Worm (Caenorhabditis elegans) whole organism, L3 larva: Measurements from ENCODE around the gene nspe-1.

Experiments
- R02D3.7 ChIP-seq: fragments of 150-350 bp; optimal IDR thresholded peaks from 2 replicates; lab custom pipeline; 2014; ENCODE audit warnings: missing biosample characterization, missing genetic modification characterization
- ZK546.5 ChIP-seq: sonication (generic microtip); optimal IDR thresholded peaks from 2 replicates; lab custom pipeline; 2017; ENCODE audit warnings: missing biosample characterization, missing genetic modification characterization
- aly-2 ChIP-seq: fragments of 150-350 bp; optimal IDR thresholded peaks from 2 replicates; lab custom pipeline; 2014; ENCODE audit warnings: missing biosample characterization, missing genetic modification characterization
- ama-1 ChIP-seq: fragments of 150-350 bp; optimal IDR thresholded peaks from 2 replicates; lab custom pipeline; 2018
- ceh-16 ChIP-seq: sonication (generic microtip); optimal IDR thresholded peaks from 2 replicates; lab custom pipeline; 2017; ENCODE audit warnings: missing biosample characterization, missing genetic modification characterization
- ceh-28 ChIP-seq: fragments of 150-350 bp; optimal IDR thresholded peaks from 2 replicates; lab custom pipeline; 2014; ENCODE audit warnings: missing biosample characterization, missing genetic modification reagents, missing genetic modification characterization
- ceh-82 ChIP-seq: fragments of 150-350 bp; optimal IDR thresholded peaks from 2 replicates; lab custom pipeline; 2014; ENCODE audit warnings: missing biosample characterization, missing genetic modification characterization
- ceh-9 ChIP-seq: sonication (generic microtip); optimal IDR thresholded peaks from 2 replicates; lab custom pipeline; 2018; ENCODE audit warnings: missing biosample characterization, missing genetic modification characterization
- daf-12 ChIP-seq: fragments of 150-350 bp; optimal IDR thresholded peaks from 2 replicates; lab custom pipeline; 2014; ENCODE audit warnings: missing biosample characterization, missing genetic modification reagents, missing genetic modification characterization
- egl-27 ChIP-seq: sonication (generic microtip); optimal IDR thresholded peaks from 4 replicates; lab custom pipeline; 2017; ENCODE audit warnings: missing biosample characterization, missing genetic modification reagents, missing genetic modification characterization
- egl-5 ChIP-seq: fragments of 150-350 bp; optimal IDR thresholded peaks from 2 replicates; lab custom pipeline; 2017; ENCODE audit warnings: missing biosample characterization, missing genetic modification reagents, missing genetic modification characterization, inconsistent platforms
- elt-1 ChIP-seq: fragments of 150-350 bp; optimal IDR thresholded peaks from 2 replicates; lab custom pipeline; 2014; ENCODE audit warnings: missing biosample characterization, missing genetic modification characterization
- elt-2 ChIP-seq: sonication (generic microtip); optimal IDR thresholded peaks from 2 replicates; lab custom pipeline; 2016; ENCODE audit warnings: missing genetic modification reagents, mild to moderate bottlenecking, missing genetic modification characterization, missing compliant biosample characterization
- eor-1 ChIP-seq, 2 experiments: fragments of 150-350 bp; optimal IDR thresholded peaks; 2 replicates each; lab custom pipeline; 2014 to 2018; ENCODE audit warnings: missing biosample characterization in 2 of 2, missing genetic modification characterization in 2 of 2
- fkh-2 ChIP-seq: fragments of 150-350 bp; optimal IDR thresholded peaks from 2 replicates; lab custom pipeline; 2014; ENCODE audit warnings: missing biosample characterization, missing genetic modification reagents, missing genetic modification characterization
- fos-1 ChIP-seq: fragments of 150-350 bp; optimal IDR thresholded peaks from 2 replicates; lab custom pipeline; 2014; ENCODE audit warnings: missing biosample characterization, missing genetic modification characterization
- jun-1 ChIP-seq: fragments of 150-350 bp; optimal IDR thresholded peaks from 2 replicates; lab custom pipeline; 2014; ENCODE audit warnings: missing biosample characterization, missing genetic modification reagents, missing genetic modification characterization
- lin-15B ChIP-seq: fragments of 150-350 bp; optimal IDR thresholded peaks from 2 replicates; lab custom pipeline; 2014; ENCODE audit warnings: missing biosample characterization, missing genetic modification characterization
- lin-39 ChIP-seq: fragments of 150-350 bp; optimal IDR thresholded peaks from 2 replicates; lab custom pipeline; 2018; ENCODE audit warnings: missing biosample characterization, missing genetic modification reagents, missing genetic modification characterization
- lsy-12 ChIP-seq: sonication (generic microtip); optimal IDR thresholded peaks from 2 replicates; lab custom pipeline; 2016; ENCODE audit warnings: mild to moderate bottlenecking, missing genetic modification characterization, missing compliant biosample characterization
- mdl-1 ChIP-seq: fragments of 150-350 bp; optimal IDR thresholded peaks from 2 replicates; lab custom pipeline; 2014; ENCODE audit warnings: missing biosample characterization, missing genetic modification characterization
- mml-1 ChIP-seq: fragments of 150-350 bp; sonication (generic microtip); optimal IDR thresholded peaks from 3 replicates; lab custom pipeline; 2014; ENCODE audit warnings: missing biosample characterization, missing genetic modification characterization
- nfya-1 ChIP-seq: sonication (generic microtip); optimal IDR thresholded peaks from 2 replicates; lab custom pipeline; 2017; ENCODE audit warnings: missing genetic modification characterization, mild to moderate bottlenecking, missing compliant biosample characterization, antibody characterized with exemption, moderate library complexity; ENCODE audit not compliant: insufficient read depth
- nhr-12 ChIP-seq: fragments of 150-350 bp; optimal IDR thresholded peaks from 2 replicates; lab custom pipeline; 2014; ENCODE audit warnings: missing biosample characterization, missing genetic modification characterization
- nhr-237 ChIP-seq: fragments of 150-350 bp; optimal IDR thresholded peaks from 2 replicates; lab custom pipeline; 2014; ENCODE audit warnings: missing biosample characterization, missing genetic modification characterization
- nhr-28 ChIP-seq: fragments of 150-350 bp; optimal IDR thresholded peaks from 2 replicates; lab custom pipeline; 2014; ENCODE audit warnings: missing biosample characterization, missing genetic modification characterization
- nhr-43 ChIP-seq: sonication (generic microtip); optimal IDR thresholded peaks from 2 replicates; lab custom pipeline; 2016; ENCODE audit warnings: mild to moderate bottlenecking, missing genetic modification characterization, missing compliant biosample characterization; ENCODE audit not compliant: poor library complexity, severe bottlenecking
- nhr-76 ChIP-seq: fragments of 150-350 bp; sonication (generic microtip); optimal IDR thresholded peaks from 5 replicates; lab custom pipeline; 2014; ENCODE audit warnings: missing biosample characterization, missing genetic modification characterization
- nhr-77 ChIP-seq: fragments of 150-350 bp; optimal IDR thresholded peaks from 2 replicates; lab custom pipeline; 2014; ENCODE audit warnings: missing biosample characterization, missing genetic modification characterization
- pqm-1 ChIP-seq: fragments of 150-350 bp; optimal IDR thresholded peaks from 2 replicates; lab custom pipeline; 2017; ENCODE audit warnings: missing biosample characterization, missing genetic modification characterization, inconsistent platforms
- skn-1 ChIP-seq: fragments of 150-350 bp; optimal IDR thresholded peaks from 2 replicates; lab custom pipeline; 2014; ENCODE audit warnings: missing biosample characterization, missing genetic modification characterization
- snpc-4 ChIP-seq: fragments of 150-350 bp; optimal IDR thresholded peaks from 2 replicates; lab custom pipeline; 2014; ENCODE audit warnings: missing biosample characterization, missing genetic modification characterization
- tbx-2 ChIP-seq: sonication (generic microtip); optimal IDR thresholded peaks from 2 replicates; lab custom pipeline; 2016; ENCODE audit warnings: mild to moderate bottlenecking, missing genetic modification characterization, missing compliant biosample characterization
- unc-39 ChIP-seq: sonication (generic microtip); optimal IDR thresholded peaks from 4 replicates; lab custom pipeline; 2017; ENCODE audit warnings: missing biosample characterization, missing genetic modification characterization
- unc-62 ChIP-seq: fragments of 150-350 bp; sonication (generic microtip); optimal IDR thresholded peaks from 4 replicates; lab custom pipeline; 2014; ENCODE audit warnings: missing biosample characterization, missing genetic modification reagents, missing genetic modification characterization
- ztf-11 ChIP-seq: fragments of 150-350 bp; optimal IDR thresholded peaks from 2 replicates; lab custom pipeline; 2014; ENCODE audit warnings: missing biosample characterization, missing genetic modification characterization
- ztf-4 ChIP-seq: fragments of 150-350 bp; optimal IDR thresholded peaks from 2 replicates; lab custom pipeline; 2014; ENCODE audit warnings: missing biosample characterization, missing genetic modification characterization

The nspe-1 gene

ce11 chrII:12659676-12660371 lies 39.2 kb upstream of the nspe-1 start (continued):
- no peak for TF ChIP-seq ceh-16
- no peak for TF ChIP-seq ztf-11

ce11 chrII:12658409-12658808 lies 37.7 kb upstream of the nspe-1 start:
- TF ChIP-seq snpc-4 (tag; lab: Kevin White, UChicago) = peak; percentile 20
- no peak for TF ChIP-seq daf-12 (tag; lab: Kevin White, UChicago)
- no peak for TF ChIP-seq nhr-76 (tag; lab: Kevin White, UChicago)
- TF ChIP-seq ztf-11 = no peak
- TF ChIP-seq egl-5 (tag; lab: Kevin White, UChicago) = peak; percentile 79
- TF ChIP-seq fkh-2 (tag; lab: Kevin White, UChicago) = no peak
- no peak for TF ChIP-seq lsy-12 (tag; lab: Kevin White, UChicago)
- TF ChIP-seq nhr-28 (tag; lab: Kevin White, UChicago) = no peak
- no peak for TF ChIP-seq tbx-2 (tag; lab: Kevin White, UChicago)
- TF ChIP-seq egl-27 (tag; lab: Kevin White, UChicago) = no peak

ce11 chrII:12657620-12658019 lies 37.0 kb upstream of the nspe-1 start:
- no peak for TF ChIP-seq egl-5 (tag; lab: Kevin White, UChicago)
- no peak for TF ChIP-seq elt-1 (tag; lab: Kevin White, UChicago)
- TF ChIP-seq ceh-82 (tag; lab: Kevin White, UChicago) = no peak
- TF ChIP-seq elt-2 = no peak
- no peak for TF ChIP-seq ztf-4 (tag; lab: Kevin White, UChicago)
- no peak for TF ChIP-seq unc-62 (GFP tag; lab: Kevin White, UChicago)
- TF ChIP-seq pqm-1 = no peak
- no peak for TF ChIP-seq R02D3.7
- no peak for TF ChIP-seq ceh-28 (tag; lab: Kevin White, UChicago)
- TF ChIP-seq daf-12 (tag; lab: Kevin White, UChicago) = no peak
- no peak for TF ChIP-seq ceh-9
- no peak for TF ChIP-seq unc-39 (tag; lab: Kevin White, UChicago)
- TF ChIP-seq eor-1 (tag; optimal IDR thresholded peaks at IDR 0.05; lab: Kevin White, UChicago) = no peak
- no peak for TF ChIP-seq mdl-1
- TF ChIP-seq ZK546.5 (tag; lab: Kevin White, UChicago) = no peak

- TF ChIP-seq ZK546.5 (tag; lab: Kevin White, UChicago) (no peak), nhr-43 (tag; lab: Kevin White, UChicago) (no peak), egl-27 (tag; lab: Kevin White, UChicago) (no peak), mml-1 (tag; lab: Kevin White, UChicago) (no peak), mdl-1 (no peak), nhr-28 (tag; lab: Kevin White, UChicago) (no peak), nhr-237 (tag; lab: Kevin White, UChicago) (no peak), unc-39 (tag; lab: Kevin White, UChicago) (no peak), lin-15B (tag; lab: Kevin White, UChicago) (no peak)
Observed at ce11 chrII:12655816-12656215, 35.2 kb upstream of the nspe-1 start.

ce11 chrII:12654447-12654846 lies 33.8 kb upstream of the nspe-1 start, which contains the start of gene rgs-4:
Gene rgs-4, plus strand, starts transcription at chrII:12654747.
- TF ChIP-seq nfya-1 (no peak), elt-2 (no peak), jun-1 (tag; lab: Kevin White, UChicago) (no peak), aly-2 (tag; lab: Kevin White, UChicago) (no peak), tbx-2 (tag; lab: Kevin White, UChicago) (no peak), ama-1 (lab: Kevin White, UChicago) (no peak)

- TF ChIP-seq elt-1 (tag; lab: Kevin White, UChicago) (no peak), fos-1 (tag; lab: Kevin White, UChicago) (no peak), ceh-9 (no peak), unc-39 (tag; lab: Kevin White, UChicago) (no peak), skn-1 (tag; lab: Kevin White, UChicago) (no peak), nhr-76 (tag; lab: Kevin White, UChicago) (no peak), mdl-1 (no peak), lin-39 (no peak), egl-27 (tag; lab: Kevin White, UChicago) (no peak), aly-2 (tag; lab: Kevin White, UChicago) (no peak), nhr-77 (no peak), nhr-12 (tag; lab: Kevin White, UChicago) (no peak)
- TF ChIP-seq, all 47 proteins: peak for 0
Observed at ce11 chrII:12640370-12640769, 19.7 kb upstream of the nspe-1 start, which contains the start of gene nhr-235. Gene nhr-235, plus strand, starts transcription at chrII:12640670.
